Worm (Caenorhabditis elegans) whole organism, L3 larva: ENCODE measurements around the gene B0334.5.
A peak's percentile ranks its signal among the peaks of the same experiment; 100 is the strongest.

Source experiments
- R02D3.7 ChIP-seq: fragments of 150-350 bp; optimal IDR thresholded peaks from 2 replicates; lab custom pipeline; 2014; ENCODE audit warnings: missing biosample characterization, missing genetic modification characterization
- ama-1 ChIP-seq: fragments of 150-350 bp; optimal IDR thresholded peaks from 2 replicates; lab custom pipeline; 2018
- ceh-16 ChIP-seq: sonication (generic microtip); optimal IDR thresholded peaks from 2 replicates; lab custom pipeline; 2017; ENCODE audit warnings: missing biosample characterization, missing genetic modification characterization
- ceh-28 ChIP-seq: fragments of 150-350 bp; optimal IDR thresholded peaks from 2 replicates; lab custom pipeline; 2014; ENCODE audit warnings: missing biosample characterization, missing genetic modification reagents, missing genetic modification characterization
- ceh-82 ChIP-seq: fragments of 150-350 bp; optimal IDR thresholded peaks from 2 replicates; lab custom pipeline; 2014; ENCODE audit warnings: missing biosample characterization, missing genetic modification characterization
- daf-12 ChIP-seq: fragments of 150-350 bp; optimal IDR thresholded peaks from 2 replicates; lab custom pipeline; 2014; ENCODE audit warnings: missing biosample characterization, missing genetic modification reagents, missing genetic modification characterization
- egl-27 ChIP-seq: sonication (generic microtip); optimal IDR thresholded peaks from 4 replicates; lab custom pipeline; 2017; ENCODE audit warnings: missing biosample characterization, missing genetic modification reagents, missing genetic modification characterization
- egl-5 ChIP-seq: fragments of 150-350 bp; optimal IDR thresholded peaks from 2 replicates; lab custom pipeline; 2017; ENCODE audit warnings: missing biosample characterization, missing genetic modification reagents, missing genetic modification characterization, inconsistent platforms
- elt-1 ChIP-seq: fragments of 150-350 bp; optimal IDR thresholded peaks from 2 replicates; lab custom pipeline; 2014; ENCODE audit warnings: missing biosample characterization, missing genetic modification characterization
- elt-2 ChIP-seq: sonication (generic microtip); optimal IDR thresholded peaks from 2 replicates; lab custom pipeline; 2016; ENCODE audit warnings: missing genetic modification reagents, mild to moderate bottlenecking, missing genetic modification characterization, missing compliant biosample characterization
- elt-3 ChIP-seq, 3 experiments: fragments of 150-350 bp in 1 of 3; sonication (generic microtip) in 2 of 3; optimal IDR thresholded peaks; 2 replicates in 2 of 3; 4 replicates in 1 of 3; lab custom pipeline; 2014 to 2017; ENCODE audit warnings: missing biosample characterization in 3 of 3, missing genetic modification characterization in 3 of 3
- fkh-2 ChIP-seq: fragments of 150-350 bp; optimal IDR thresholded peaks from 2 replicates; lab custom pipeline; 2014; ENCODE audit warnings: missing biosample characterization, missing genetic modification reagents, missing genetic modification characterization
- fos-1 ChIP-seq: fragments of 150-350 bp; optimal IDR thresholded peaks from 2 replicates; lab custom pipeline; 2014; ENCODE audit warnings: missing biosample characterization, missing genetic modification characterization
- hmg-11 ChIP-seq: sonication (generic microtip); optimal IDR thresholded peaks from 2 replicates; lab custom pipeline; 2016; ENCODE audit warnings: missing genetic modification characterization, missing compliant biosample characterization
- jun-1 ChIP-seq: fragments of 150-350 bp; optimal IDR thresholded peaks from 2 replicates; lab custom pipeline; 2014; ENCODE audit warnings: missing biosample characterization, missing genetic modification reagents, missing genetic modification characterization
- lin-15B ChIP-seq: fragments of 150-350 bp; optimal IDR thresholded peaks from 2 replicates; lab custom pipeline; 2014; ENCODE audit warnings: missing biosample characterization, missing genetic modification characterization
- lin-39 ChIP-seq: fragments of 150-350 bp; optimal IDR thresholded peaks from 2 replicates; lab custom pipeline; 2018; ENCODE audit warnings: missing biosample characterization, missing genetic modification reagents, missing genetic modification characterization
- lsy-12 ChIP-seq: sonication (generic microtip); optimal IDR thresholded peaks from 2 replicates; lab custom pipeline; 2016; ENCODE audit warnings: mild to moderate bottlenecking, missing genetic modification characterization, missing compliant biosample characterization
- mdl-1 ChIP-seq: fragments of 150-350 bp; optimal IDR thresholded peaks from 2 replicates; lab custom pipeline; 2014; ENCODE audit warnings: missing biosample characterization, missing genetic modification characterization
- mml-1 ChIP-seq: fragments of 150-350 bp; sonication (generic microtip); optimal IDR thresholded peaks from 3 replicates; lab custom pipeline; 2014; ENCODE audit warnings: missing biosample characterization, missing genetic modification characterization
- nfya-1 ChIP-seq: sonication (generic microtip); optimal IDR thresholded peaks from 2 replicates; lab custom pipeline; 2017; ENCODE audit warnings: missing genetic modification characterization, mild to moderate bottlenecking, missing compliant biosample characterization, antibody characterized with exemption, moderate library complexity; ENCODE audit not compliant: insufficient read depth
- nhr-11 ChIP-seq: fragments of 150-350 bp; optimal IDR thresholded peaks from 2 replicates; lab custom pipeline; 2014; ENCODE audit warnings: missing biosample characterization, missing genetic modification characterization
- nhr-12 ChIP-seq: fragments of 150-350 bp; optimal IDR thresholded peaks from 2 replicates; lab custom pipeline; 2014; ENCODE audit warnings: missing biosample characterization, missing genetic modification characterization
- nhr-23 ChIP-seq: fragments of 150-350 bp; optimal IDR thresholded peaks from 2 replicates; lab custom pipeline; 2014; ENCODE audit warnings: missing biosample characterization, missing genetic modification reagents, missing genetic modification characterization
- nhr-25 ChIP-seq: sonication (generic microtip); optimal IDR thresholded peaks from 2 replicates; lab custom pipeline; 2017; ENCODE audit warnings: missing biosample characterization, missing genetic modification characterization
- nhr-28 ChIP-seq: fragments of 150-350 bp; optimal IDR thresholded peaks from 2 replicates; lab custom pipeline; 2014; ENCODE audit warnings: missing biosample characterization, missing genetic modification characterization
- nhr-43 ChIP-seq: sonication (generic microtip); optimal IDR thresholded peaks from 2 replicates; lab custom pipeline; 2016; ENCODE audit warnings: mild to moderate bottlenecking, missing genetic modification characterization, missing compliant biosample characterization; ENCODE audit not compliant: poor library complexity, severe bottlenecking
- nhr-67 ChIP-seq: fragments of 150-350 bp; optimal IDR thresholded peaks from 2 replicates; lab custom pipeline; 2014; ENCODE audit warnings: missing biosample characterization, missing genetic modification characterization
- nhr-76 ChIP-seq: fragments of 150-350 bp; sonication (generic microtip); optimal IDR thresholded peaks from 5 replicates; lab custom pipeline; 2014; ENCODE audit warnings: missing biosample characterization, missing genetic modification characterization
- nhr-77 ChIP-seq: fragments of 150-350 bp; optimal IDR thresholded peaks from 2 replicates; lab custom pipeline; 2014; ENCODE audit warnings: missing biosample characterization, missing genetic modification characterization
- pha-4 ChIP-seq: fragments of 150-350 bp; optimal IDR thresholded peaks from 2 replicates; lab custom pipeline; 2014; ENCODE audit warnings: missing biosample characterization, missing genetic modification reagents, missing genetic modification characterization
- pqm-1 ChIP-seq: fragments of 150-350 bp; optimal IDR thresholded peaks from 2 replicates; lab custom pipeline; 2017; ENCODE audit warnings: missing biosample characterization, missing genetic modification characterization, inconsistent platforms
- sea-2 ChIP-seq: fragments of 150-350 bp; sonication (generic microtip); optimal IDR thresholded peaks from 4 replicates; lab custom pipeline; 2014; ENCODE audit warnings: missing biosample characterization, missing genetic modification reagents, missing genetic modification characterization
- skn-1 ChIP-seq: fragments of 150-350 bp; optimal IDR thresholded peaks from 2 replicates; lab custom pipeline; 2014; ENCODE audit warnings: missing biosample characterization, missing genetic modification characterization
- snpc-4 ChIP-seq: fragments of 150-350 bp; optimal IDR thresholded peaks from 2 replicates; lab custom pipeline; 2014; ENCODE audit warnings: missing biosample characterization, missing genetic modification characterization
- tbx-2 ChIP-seq: sonication (generic microtip); optimal IDR thresholded peaks from 2 replicates; lab custom pipeline; 2016; ENCODE audit warnings: mild to moderate bottlenecking, missing genetic modification characterization, missing compliant biosample characterization
- unc-62 ChIP-seq: fragments of 150-350 bp; sonication (generic microtip); optimal IDR thresholded peaks from 4 replicates; lab custom pipeline; 2014; ENCODE audit warnings: missing biosample characterization, missing genetic modification reagents, missing genetic modification characterization
- zag-1 ChIP-seq: fragments of 150-350 bp; optimal IDR thresholded peaks from 2 replicates; lab custom pipeline; 2014; ENCODE audit warnings: missing biosample characterization, missing genetic modification characterization
- ztf-11 ChIP-seq: fragments of 150-350 bp; optimal IDR thresholded peaks from 2 replicates; lab custom pipeline; 2014; ENCODE audit warnings: missing biosample characterization, missing genetic modification characterization
- ztf-4 ChIP-seq: fragments of 150-350 bp; optimal IDR thresholded peaks from 2 replicates; lab custom pipeline; 2014; ENCODE audit warnings: missing biosample characterization, missing genetic modification characterization

B0334.5 gene

ce11 chrII:11471916-11472315 lies 25.5 kb upstream of the B0334.5 start, which contains the start of gene mfn-1:
mfn-1 (minus strand) TSS chrII:11472016.
- no peak for TF ChIP-seq nhr-11
- no peak for TF ChIP-seq nhr-12
- TF ChIP-seq ama-1: no peak
- no peak for TF ChIP-seq unc-62
- no peak for TF ChIP-seq egl-27 (tag; lab: Kevin White, UChicago)
- no peak for TF ChIP-seq mdl-1
- no peak for TF ChIP-seq egl-5 (tag; lab: Kevin White, UChicago)
- TF ChIP-seq nhr-67 (tag; lab: Kevin White, UChicago): no peak
- no peak for TF ChIP-seq ztf-4 (tag; lab: Kevin White, UChicago)
- no peak for TF ChIP-seq daf-12 (tag; lab: Kevin White, UChicago)
- TF ChIP-seq ceh-82 (tag; lab: Kevin White, UChicago): no peak
- TF ChIP-seq fos-1 (tag; lab: Kevin White, UChicago): no peak
- TF ChIP-seq nhr-43: no peak
- TF ChIP-seq nfya-1: no peak

- TF ChIP-seq pha-4 (tag; lab: Kevin White, UChicago): peak; percentile 5
- no peak for TF ChIP-seq egl-27 (tag; lab: Kevin White, UChicago)
- peak; percentile 77 for TF ChIP-seq pqm-1 (tag; lab: Kevin White, UChicago)
- no peak for TF ChIP-seq lin-39 (tag; lab: Kevin White, UChicago)
- TF ChIP-seq jun-1: peak; percentile 46
- no peak for TF ChIP-seq hmg-11
- no peak for TF ChIP-seq nfya-1
- no peak for TF ChIP-seq daf-12 (tag; lab: Kevin White, UChicago)
- peak; percentile 51 for TF ChIP-seq nhr-25
- no peak for TF ChIP-seq elt-1 (tag; lab: Kevin White, UChicago)
- peak; percentile 15 for TF ChIP-seq skn-1 (tag; lab: Kevin White, UChicago)
- peak; percentile 47 for TF ChIP-seq snpc-4 (tag; lab: Kevin White, UChicago)
- peak; percentile 77 for TF ChIP-seq elt-2 (tag; lab: Kevin White, UChicago)
- peak; percentile 4 for TF ChIP-seq mdl-1
- peak; percentile 24 to 86 (median 76) for TF ChIP-seq elt-3 (tag; optimal IDR thresholded peaks at IDR 0.05; lab: Kevin White, UChicago)
- no peak for TF ChIP-seq sea-2 (GFP tag; lab: Kevin White, UChicago)
- TF ChIP-seq nhr-43: peak; percentile 75
Observed at ce11 chrII:11472542-11472941, 24.9 kb upstream of the B0334.5 start.

ce11 chrII:11473525-11474181 lies 23.8 kb upstream of the B0334.5 start, which contains the start of the genes metl-1 and W02B12.11:
metl-1 (minus strand) TSS chrII:11473575.
W02B12.11 (plus strand) TSS chrII:11473861.
- TF ChIP-seq nhr-28 (tag; lab: Kevin White, UChicago): no peak
- no peak for TF ChIP-seq ceh-16 (tag; lab: Kevin White, UChicago)
- peak; percentile 26 for TF ChIP-seq pqm-1 (tag; lab: Kevin White, UChicago)
- TF ChIP-seq lin-15B (tag; lab: Kevin White, UChicago): peak; percentile 69
- TF ChIP-seq hmg-11: peak; percentile 83
- peak; percentile 65 for TF ChIP-seq lsy-12
- peak; percentile 59 for TF ChIP-seq elt-2 (tag; lab: Kevin White, UChicago)
- peak; percentile 11 for TF ChIP-seq elt-1 (tag; lab: Kevin White, UChicago)
- peak; percentile 81 for TF ChIP-seq R02D3.7 (tag; lab: Kevin White, UChicago)
- no peak for TF ChIP-seq nhr-11
- peak; percentile 60 for TF ChIP-seq nhr-25
- TF ChIP-seq nfya-1: no peak
- TF ChIP-seq zag-1 (tag; lab: Kevin White, UChicago): no peak
- TF ChIP-seq ceh-28: peak; percentile 63
- TF ChIP-seq nhr-12: no peak
- peak; percentile 62 for TF ChIP-seq jun-1
- TF ChIP-seq egl-27 (tag; lab: Kevin White, UChicago): no peak
- TF ChIP-seq nhr-76 (tag; lab: Kevin White, UChicago): no peak
- peak; percentile 40 for TF ChIP-seq lin-39 (tag; lab: Kevin White, UChicago)
- TF ChIP-seq egl-5 (tag; lab: Kevin White, UChicago): peak; percentile 36
- TF ChIP-seq fkh-2 (tag; lab: Kevin White, UChicago): no peak
- TF ChIP-seq skn-1 (tag; lab: Kevin White, UChicago): peak; percentile 44
- no peak for TF ChIP-seq daf-12 (tag; lab: Kevin White, UChicago)
- TF ChIP-seq ztf-11 (tag; lab: Kevin White, UChicago): no peak
- peak; percentile 86 for TF ChIP-seq nhr-43
- TF ChIP-seq ceh-82 (tag; lab: Kevin White, UChicago): peak; percentile 58
- peak; percentile 10 for TF ChIP-seq nhr-77 (tag; lab: Kevin White, UChicago)
- no peak for TF ChIP-seq elt-3 (tag; optimal IDR thresholded peaks at IDR 0.05; lab: Kevin White, UChicago)
- no peak for TF ChIP-seq mml-1 (tag; lab: Kevin White, UChicago)
- TF ChIP-seq nhr-23: peak; percentile 95
- TF ChIP-seq tbx-2: peak; percentile 80
- TF ChIP-seq, all 47 proteins: peak for 18
